Worm (Caenorhabditis elegans) whole organism, dauer: Measurements from ENCODE around the gene tiar-2.
"Not testable (repeated sequence)": the region's sequence is repeated elsewhere in the genome, so short reads cannot be mapped to it uniquely, and the experiment has no call there.

ENCODE experiments used
- unc-62 ChIP-seq: sonication (generic microtip); optimal IDR thresholded peaks from 2 replicates; lab custom pipeline; 2017; ENCODE audit warnings: missing biosample characterization, missing genetic modification reagents, missing genetic modification characterization

Gene tiar-2

DNA sequence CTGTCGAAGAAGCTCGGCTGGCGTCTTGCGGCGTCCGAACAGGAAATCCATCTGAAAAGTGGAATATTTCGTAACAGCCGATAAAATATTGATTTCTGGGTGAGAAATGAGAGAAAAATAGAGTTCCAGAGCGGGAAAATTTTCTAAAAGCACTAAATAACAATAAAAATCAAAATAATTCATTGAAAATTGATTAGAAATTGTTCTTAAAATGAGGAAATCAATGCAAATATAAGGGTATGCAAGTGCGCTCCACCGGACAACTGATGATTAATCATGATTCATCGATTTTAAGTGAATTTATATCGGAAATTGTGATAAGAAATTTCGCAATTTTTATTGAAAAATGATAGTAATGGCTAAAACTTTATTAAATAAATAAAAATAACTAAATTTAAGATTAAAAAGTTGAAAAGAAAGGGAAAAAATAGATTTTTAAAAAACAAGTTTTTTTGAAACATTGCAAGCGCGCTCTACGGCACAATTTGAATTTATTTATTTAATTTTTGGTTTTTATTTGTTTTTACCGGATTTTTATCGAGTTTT, at the start of gene tiar-2, which contains the start of gene vps-2:
Gene tiar-2, plus strand, starts transcription at position 520 of the 546 bp plus-strand sequence.
Gene vps-2, minus strand, starts transcription at position 51 of the 546 bp plus-strand sequence.
- no peak for TF ChIP-seq unc-62 (GFP tag; lab: Kevin White, UChicago)

DNA sequence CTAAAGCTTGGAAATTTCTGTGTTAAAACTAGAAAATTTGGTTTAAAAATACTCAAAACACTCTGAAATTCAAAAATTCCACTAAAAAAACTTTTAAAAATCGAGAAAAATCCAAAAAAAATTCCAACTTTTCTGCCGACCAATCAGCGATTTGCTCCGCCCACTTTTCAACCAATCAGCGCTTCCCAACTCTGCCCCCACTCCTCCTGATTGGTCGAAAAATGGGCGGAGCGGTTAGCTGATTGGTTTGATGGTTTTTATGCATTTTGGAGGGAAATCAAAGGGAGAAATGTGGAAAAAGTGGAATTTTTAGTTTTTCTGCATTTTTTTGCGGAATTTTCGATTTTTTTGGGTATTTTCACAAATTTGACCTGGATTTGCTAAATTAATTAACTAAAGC, 46.4 kb upstream of the tiar-2 start:
- TF ChIP-seq unc-62 (GFP tag; lab: Kevin White, UChicago) = no peak

DNA sequence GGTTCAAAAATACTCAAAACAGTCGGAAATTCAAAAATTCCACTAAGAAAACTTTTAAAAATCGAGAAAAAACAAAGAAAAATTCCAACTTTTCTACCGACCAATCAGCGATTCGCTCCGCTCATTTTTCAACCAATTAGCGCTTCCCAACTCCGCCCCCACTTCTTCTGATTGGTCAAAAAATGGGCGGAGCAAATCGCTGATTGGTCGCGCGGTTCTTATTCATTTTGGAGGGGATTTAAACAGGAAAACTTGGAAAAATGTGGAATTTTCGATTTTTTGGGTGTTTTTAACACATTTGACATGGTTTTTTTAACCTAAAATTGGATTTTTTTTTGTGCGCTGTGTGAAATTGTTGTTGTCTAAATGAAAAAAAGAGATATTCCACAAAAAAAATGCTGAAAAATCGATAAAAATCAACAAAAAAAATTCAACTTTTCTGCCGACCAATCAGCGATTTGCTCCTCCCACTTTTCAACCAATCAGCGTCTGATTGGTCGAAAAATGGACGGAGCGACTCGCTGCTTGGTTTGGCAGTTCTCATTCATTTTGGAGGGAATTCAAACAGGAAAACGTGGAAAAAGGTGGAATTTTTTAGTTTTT, 45.7 kb upstream of the tiar-2 start:
- TF ChIP-seq unc-62 (GFP tag; lab: Kevin White, UChicago) = no peak

DNA sequence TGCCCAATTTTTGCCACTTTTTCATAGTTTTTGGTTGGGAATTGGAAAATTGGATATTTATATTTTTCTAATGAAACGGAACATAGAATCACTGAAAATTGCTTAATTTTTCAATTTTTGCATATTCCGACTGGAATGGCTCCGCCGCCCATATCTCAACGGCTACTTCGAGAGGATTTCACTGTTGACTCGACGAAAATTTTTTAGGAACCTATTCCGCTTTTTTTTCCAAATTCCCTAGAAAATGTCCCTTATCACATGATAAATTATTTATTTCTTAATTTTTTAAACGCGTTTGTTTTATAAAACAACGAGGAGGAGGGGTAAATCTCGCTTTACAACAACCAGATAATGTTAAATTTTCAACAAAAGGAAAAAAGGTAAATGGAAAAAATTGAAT, 41.8 kb upstream of the tiar-2 start:
- TF ChIP-seq unc-62 (GFP tag; lab: Kevin White, UChicago) = no peak

DNA sequence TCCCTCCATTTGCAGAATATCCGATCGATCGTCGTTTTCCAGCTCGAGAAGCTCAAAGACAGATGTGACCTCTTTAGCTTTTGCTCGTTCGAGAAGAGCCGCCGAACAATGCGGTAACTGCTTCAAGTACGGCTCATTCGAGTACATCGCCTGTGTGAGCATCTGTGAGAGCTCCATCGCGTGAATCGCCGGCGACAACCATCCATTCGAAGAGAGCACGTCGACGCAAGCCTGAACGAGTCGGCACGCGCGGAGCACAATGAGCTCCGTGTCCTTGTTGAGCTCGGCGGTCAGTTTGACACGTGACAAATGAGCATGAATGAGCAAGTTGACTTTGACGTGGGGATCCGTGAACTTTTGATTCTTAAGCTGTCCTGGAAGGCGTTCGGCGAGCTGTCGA, 40.6 kb upstream of the tiar-2 start:
- no peak for TF ChIP-seq unc-62 (GFP tag; lab: Kevin White, UChicago)

DNA sequence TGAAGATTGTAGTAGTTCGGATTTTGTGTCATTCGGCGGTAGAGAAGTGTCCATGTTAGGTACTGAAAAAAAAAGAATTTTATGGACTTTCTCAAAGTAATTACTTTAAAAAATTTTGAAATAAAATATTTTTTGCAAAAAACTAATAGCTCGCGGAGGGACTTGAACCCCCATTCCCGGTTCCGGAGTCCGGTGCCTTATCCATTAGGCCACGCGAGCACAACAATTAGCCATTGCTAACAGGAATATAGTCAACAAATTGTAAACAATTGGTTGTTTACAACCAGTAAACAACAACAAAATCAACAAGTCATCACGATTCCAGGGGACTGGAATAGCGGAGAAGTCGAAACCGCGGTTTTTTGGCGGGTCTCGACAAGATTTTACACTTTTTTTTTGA, 39.9 kb upstream of the tiar-2 start:
- no peak for TF ChIP-seq unc-62 (GFP tag; lab: Kevin White, UChicago)

DNA sequence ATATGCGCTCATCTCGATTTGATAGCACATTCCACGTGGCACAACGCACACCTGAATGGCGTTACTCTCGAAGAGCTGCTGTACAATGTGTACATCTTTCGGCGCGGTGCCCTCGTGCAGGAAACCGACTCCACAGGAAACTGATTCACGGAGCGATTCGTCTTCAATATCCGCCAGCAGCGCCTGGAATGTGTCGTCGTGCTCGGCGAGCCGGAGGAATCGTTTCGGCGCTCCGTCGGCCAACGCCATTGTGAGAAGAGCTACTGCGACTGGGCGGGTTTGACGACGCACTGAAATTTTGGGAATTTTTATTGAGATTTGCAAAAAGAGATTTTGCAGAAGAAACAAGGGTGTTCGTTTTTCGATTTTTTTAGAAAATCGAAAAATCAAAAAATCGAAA, 38.5 kb upstream of the tiar-2 start:
- TF ChIP-seq unc-62 (GFP tag; lab: Kevin White, UChicago) = no peak

DNA sequence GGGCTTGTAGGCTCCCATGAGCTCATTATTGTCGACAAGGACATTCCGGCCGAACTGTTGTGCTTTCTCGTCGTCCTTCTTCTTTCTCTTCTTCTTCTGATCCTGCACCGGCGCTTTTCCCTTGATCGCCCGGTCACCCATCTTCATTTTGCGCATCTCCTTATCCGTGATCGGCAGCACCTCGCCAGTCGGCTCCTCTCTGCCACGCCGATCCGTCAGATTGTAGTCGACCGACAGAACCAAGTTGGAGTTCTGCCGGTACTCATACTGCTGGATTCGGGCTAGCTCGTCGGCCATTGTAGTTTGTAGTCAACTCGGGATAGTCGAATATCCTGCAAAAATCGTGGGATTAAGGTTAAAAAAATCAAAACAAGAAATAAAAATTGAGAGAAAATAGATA, 31.9 kb upstream of the tiar-2 start, which contains the start of gene snrp-200:
Gene snrp-200, minus strand, starts transcription at position 332 of the 400 bp plus-strand sequence.
- TF ChIP-seq unc-62 (GFP tag; lab: Kevin White, UChicago) = no peak

ce11 chrII:12738284-12739201, 29.9 kb upstream of the tiar-2 start, which contains the start of gene pisy-1:
Gene pisy-1 (minus strand): TSS chrII:12738334.
- TF ChIP-seq unc-62 (GFP tag; lab: Kevin White, UChicago) = no peak

DNA sequence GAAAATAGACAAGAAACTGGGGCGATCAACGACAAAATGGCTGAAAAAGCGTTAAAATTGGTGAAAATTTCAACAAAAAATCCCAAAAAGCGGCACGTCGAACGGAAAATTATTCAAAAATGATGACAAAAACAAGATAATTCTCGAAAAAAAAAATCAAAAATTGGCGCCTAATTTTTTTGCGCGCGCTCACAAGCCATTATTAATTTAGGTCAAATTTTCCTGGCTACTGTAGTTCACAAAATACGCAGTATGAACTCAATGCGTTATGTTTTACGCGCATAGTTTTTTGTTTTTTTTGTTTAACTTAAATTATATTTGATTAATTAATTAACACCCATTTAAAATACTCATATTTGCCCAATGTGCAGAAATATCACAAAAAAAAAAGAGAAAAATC, 29.2 kb upstream of the tiar-2 start:
- no peak for TF ChIP-seq unc-62 (GFP tag; lab: Kevin White, UChicago)

- TF ChIP-seq unc-62 (GFP tag; lab: Kevin White, UChicago) = not testable (repeated sequence)
Measured at ce11 chrII:12753725-12754124, 14.8 kb upstream of the tiar-2 start, which contains the start of gene Y46G5A.39. Gene Y46G5A.39 (minus strand): TSS chrII:12753825.

ce11 chrII:12756180-12756579, 12.3 kb upstream of the tiar-2 start, which contains the start of the genes Y46G5A.7 and Y46G5A.8:
Gene Y46G5A.7 (minus strand): TSS chrII:12756332.
Gene Y46G5A.8 (plus strand): TSS chrII:12756338.
- TF ChIP-seq unc-62 (GFP tag; lab: Kevin White, UChicago) = no peak

DNA sequence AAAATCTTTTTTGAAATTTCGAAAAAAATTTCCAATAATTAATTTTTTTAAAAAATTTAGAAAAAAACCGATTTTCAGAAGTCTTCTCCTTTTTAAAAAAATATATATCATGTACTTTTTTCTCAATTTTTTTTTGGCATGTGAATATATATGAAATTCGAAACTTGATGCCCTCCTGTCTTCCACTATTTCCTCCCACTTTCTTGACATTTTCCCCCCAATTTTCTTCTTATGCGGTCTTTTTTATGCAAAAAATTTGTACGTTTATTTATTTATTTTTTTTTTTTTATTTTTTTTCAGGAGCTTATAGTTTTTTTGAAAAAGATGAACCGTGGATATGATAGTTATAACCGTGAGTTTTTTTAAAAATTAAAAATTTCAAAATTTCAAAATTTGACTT, 8.0 kb upstream of the tiar-2 start, which contains the start of gene cnp-2:
Gene cnp-2, plus strand, starts transcription at position 301 of the 400 bp plus-strand sequence.
- TF ChIP-seq unc-62 (GFP tag; lab: Kevin White, UChicago) = no peak

DNA sequence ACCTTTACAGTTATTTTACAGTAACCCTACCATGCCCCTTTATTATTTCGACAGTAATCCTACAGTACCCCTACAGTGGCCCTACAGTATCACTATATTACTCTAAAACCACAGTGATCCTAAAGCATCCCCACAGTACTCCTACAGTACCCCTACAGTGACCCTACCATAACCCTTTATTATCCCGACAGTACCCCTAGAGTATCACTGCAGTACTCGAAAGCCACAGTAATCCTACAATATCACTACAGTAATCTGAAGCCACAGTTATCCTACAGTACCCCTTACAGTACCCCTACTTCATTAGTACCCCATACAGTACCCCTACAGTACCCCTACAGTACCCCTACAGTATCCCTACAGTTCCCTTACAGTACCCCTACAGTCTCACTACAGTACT, 4.0 kb upstream of the tiar-2 start:
- no peak for TF ChIP-seq unc-62 (GFP tag; lab: Kevin White, UChicago)

DNA sequence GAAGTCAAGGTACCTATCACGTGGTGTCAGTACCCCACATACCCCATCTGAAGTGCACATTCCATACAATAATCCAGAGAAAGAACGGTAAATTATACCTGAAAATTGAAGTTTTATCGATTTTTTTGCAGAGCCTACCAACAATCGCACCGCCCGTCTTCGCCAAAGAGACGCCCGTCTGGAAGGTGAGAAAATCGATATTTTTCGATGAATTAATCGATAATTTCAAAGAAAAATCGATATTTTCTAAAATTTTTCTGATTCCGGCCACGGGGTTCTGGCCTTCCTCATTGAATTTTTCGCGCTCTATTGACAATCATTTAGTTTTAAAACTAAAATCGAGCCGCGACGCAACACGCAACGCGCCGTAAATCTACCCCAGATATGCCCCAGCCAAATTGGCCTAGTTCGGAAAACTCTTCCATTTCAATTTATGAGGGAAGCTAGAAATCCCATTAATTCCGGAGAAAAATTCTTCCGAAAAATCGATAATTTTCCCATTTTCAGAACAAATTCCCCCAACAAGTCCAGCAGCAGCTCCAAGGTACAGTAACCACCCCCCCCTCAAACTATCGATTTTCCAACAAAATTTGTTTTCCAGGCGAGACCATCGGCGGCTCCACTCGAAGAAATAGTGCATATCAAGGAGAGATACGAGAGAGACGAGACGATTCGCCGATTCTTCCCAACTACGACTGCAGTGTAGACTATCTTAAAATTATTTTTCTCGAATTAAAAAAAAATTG, 1.9 kb upstream of the tiar-2 start:
- no peak for TF ChIP-seq unc-62 (GFP tag; lab: Kevin White, UChicago)
